Worm (Caenorhabditis elegans) whole organism, L3 larva: ENCODE data around the gene sec-16A.2.
A peak's percentile ranks its signal among the peaks of the same experiment; 100 is the strongest.

Experiments
- aly-2 ChIP-seq: fragments of 150-350 bp; optimal IDR thresholded peaks from 2 replicates; lab custom pipeline; 2014; ENCODE audit warnings: missing biosample characterization, missing genetic modification characterization
- ceh-16 ChIP-seq: sonication (generic microtip); optimal IDR thresholded peaks from 2 replicates; lab custom pipeline; 2017; ENCODE audit warnings: missing biosample characterization, missing genetic modification characterization
- ceh-28 ChIP-seq: fragments of 150-350 bp; optimal IDR thresholded peaks from 2 replicates; lab custom pipeline; 2014; ENCODE audit warnings: missing biosample characterization, missing genetic modification reagents, missing genetic modification characterization
- ceh-82 ChIP-seq: fragments of 150-350 bp; optimal IDR thresholded peaks from 2 replicates; lab custom pipeline; 2014; ENCODE audit warnings: missing biosample characterization, missing genetic modification characterization
- ceh-9 ChIP-seq: sonication (generic microtip); optimal IDR thresholded peaks from 2 replicates; lab custom pipeline; 2018; ENCODE audit warnings: missing biosample characterization, missing genetic modification characterization
- daf-12 ChIP-seq: fragments of 150-350 bp; optimal IDR thresholded peaks from 2 replicates; lab custom pipeline; 2014; ENCODE audit warnings: missing biosample characterization, missing genetic modification reagents, missing genetic modification characterization
- egl-27 ChIP-seq: sonication (generic microtip); optimal IDR thresholded peaks from 4 replicates; lab custom pipeline; 2017; ENCODE audit warnings: missing biosample characterization, missing genetic modification reagents, missing genetic modification characterization
- egl-5 ChIP-seq: fragments of 150-350 bp; optimal IDR thresholded peaks from 2 replicates; lab custom pipeline; 2017; ENCODE audit warnings: missing biosample characterization, missing genetic modification reagents, missing genetic modification characterization, inconsistent platforms
- elt-2 ChIP-seq: sonication (generic microtip); optimal IDR thresholded peaks from 2 replicates; lab custom pipeline; 2016; ENCODE audit warnings: missing genetic modification reagents, mild to moderate bottlenecking, missing genetic modification characterization, missing compliant biosample characterization
- elt-3 ChIP-seq, 3 experiments: fragments of 150-350 bp in 1 of 3; sonication (generic microtip) in 2 of 3; optimal IDR thresholded peaks; 2 replicates in 2 of 3; 4 replicates in 1 of 3; lab custom pipeline; 2014 to 2017; ENCODE audit warnings: missing biosample characterization in 3 of 3, missing genetic modification characterization in 3 of 3
- eor-1 ChIP-seq, 2 experiments: fragments of 150-350 bp; optimal IDR thresholded peaks; 2 replicates each; lab custom pipeline; 2014 to 2018; ENCODE audit warnings: missing biosample characterization in 2 of 2, missing genetic modification characterization in 2 of 2
- fos-1 ChIP-seq: fragments of 150-350 bp; optimal IDR thresholded peaks from 2 replicates; lab custom pipeline; 2014; ENCODE audit warnings: missing biosample characterization, missing genetic modification characterization
- hmg-11 ChIP-seq: sonication (generic microtip); optimal IDR thresholded peaks from 2 replicates; lab custom pipeline; 2016; ENCODE audit warnings: missing genetic modification characterization, missing compliant biosample characterization
- jun-1 ChIP-seq: fragments of 150-350 bp; optimal IDR thresholded peaks from 2 replicates; lab custom pipeline; 2014; ENCODE audit warnings: missing biosample characterization, missing genetic modification reagents, missing genetic modification characterization
- lin-15B ChIP-seq: fragments of 150-350 bp; optimal IDR thresholded peaks from 2 replicates; lab custom pipeline; 2014; ENCODE audit warnings: missing biosample characterization, missing genetic modification characterization
- lin-39 ChIP-seq: fragments of 150-350 bp; optimal IDR thresholded peaks from 2 replicates; lab custom pipeline; 2018; ENCODE audit warnings: missing biosample characterization, missing genetic modification reagents, missing genetic modification characterization
- mdl-1 ChIP-seq: fragments of 150-350 bp; optimal IDR thresholded peaks from 2 replicates; lab custom pipeline; 2014; ENCODE audit warnings: missing biosample characterization, missing genetic modification characterization
- mml-1 ChIP-seq: fragments of 150-350 bp; sonication (generic microtip); optimal IDR thresholded peaks from 3 replicates; lab custom pipeline; 2014; ENCODE audit warnings: missing biosample characterization, missing genetic modification characterization
- nfya-1 ChIP-seq: sonication (generic microtip); optimal IDR thresholded peaks from 2 replicates; lab custom pipeline; 2017; ENCODE audit warnings: missing genetic modification characterization, mild to moderate bottlenecking, missing compliant biosample characterization, antibody characterized with exemption, moderate library complexity; ENCODE audit not compliant: insufficient read depth
- nhr-11 ChIP-seq: fragments of 150-350 bp; optimal IDR thresholded peaks from 2 replicates; lab custom pipeline; 2014; ENCODE audit warnings: missing biosample characterization, missing genetic modification characterization
- nhr-237 ChIP-seq: fragments of 150-350 bp; optimal IDR thresholded peaks from 2 replicates; lab custom pipeline; 2014; ENCODE audit warnings: missing biosample characterization, missing genetic modification characterization
- nhr-28 ChIP-seq: fragments of 150-350 bp; optimal IDR thresholded peaks from 2 replicates; lab custom pipeline; 2014; ENCODE audit warnings: missing biosample characterization, missing genetic modification characterization
- nhr-67 ChIP-seq: fragments of 150-350 bp; optimal IDR thresholded peaks from 2 replicates; lab custom pipeline; 2014; ENCODE audit warnings: missing biosample characterization, missing genetic modification characterization
- pha-4 ChIP-seq: fragments of 150-350 bp; optimal IDR thresholded peaks from 2 replicates; lab custom pipeline; 2014; ENCODE audit warnings: missing biosample characterization, missing genetic modification reagents, missing genetic modification characterization
- pqm-1 ChIP-seq: fragments of 150-350 bp; optimal IDR thresholded peaks from 2 replicates; lab custom pipeline; 2017; ENCODE audit warnings: missing biosample characterization, missing genetic modification characterization, inconsistent platforms
- sea-2 ChIP-seq: fragments of 150-350 bp; sonication (generic microtip); optimal IDR thresholded peaks from 4 replicates; lab custom pipeline; 2014; ENCODE audit warnings: missing biosample characterization, missing genetic modification reagents, missing genetic modification characterization
- skn-1 ChIP-seq: fragments of 150-350 bp; optimal IDR thresholded peaks from 2 replicates; lab custom pipeline; 2014; ENCODE audit warnings: missing biosample characterization, missing genetic modification characterization
- tbx-2 ChIP-seq: sonication (generic microtip); optimal IDR thresholded peaks from 2 replicates; lab custom pipeline; 2016; ENCODE audit warnings: mild to moderate bottlenecking, missing genetic modification characterization, missing compliant biosample characterization
- unc-39 ChIP-seq: sonication (generic microtip); optimal IDR thresholded peaks from 4 replicates; lab custom pipeline; 2017; ENCODE audit warnings: missing biosample characterization, missing genetic modification characterization
- unc-62 ChIP-seq: fragments of 150-350 bp; sonication (generic microtip); optimal IDR thresholded peaks from 4 replicates; lab custom pipeline; 2014; ENCODE audit warnings: missing biosample characterization, missing genetic modification reagents, missing genetic modification characterization
- zag-1 ChIP-seq: fragments of 150-350 bp; optimal IDR thresholded peaks from 2 replicates; lab custom pipeline; 2014; ENCODE audit warnings: missing biosample characterization, missing genetic modification characterization
- ztf-11 ChIP-seq: fragments of 150-350 bp; optimal IDR thresholded peaks from 2 replicates; lab custom pipeline; 2014; ENCODE audit warnings: missing biosample characterization, missing genetic modification characterization

The sec-16A.2 gene

DNA sequence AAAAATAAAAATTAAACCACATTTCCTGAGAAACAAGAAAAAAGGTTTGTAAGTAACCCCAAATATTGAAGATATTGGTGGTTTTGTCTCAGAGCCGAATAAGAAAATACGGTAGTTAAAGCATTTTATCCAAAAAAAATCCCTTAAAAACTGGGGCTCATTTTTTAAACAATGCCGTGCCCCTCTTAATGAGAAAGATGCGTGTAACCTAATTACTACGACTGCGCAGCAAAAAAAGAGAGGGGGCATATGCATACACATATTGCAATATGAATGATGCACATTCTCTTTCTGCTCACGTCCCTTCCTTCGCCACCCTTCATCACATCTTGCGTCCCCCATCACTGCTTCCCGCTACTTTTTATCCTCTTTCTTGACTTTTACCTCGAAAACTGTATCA, 19.0 kb upstream of the sec-16A.2 start:
- TF ChIP-seq mml-1 (tag; lab: Kevin White, UChicago) (no peak), jun-1 (tag; lab: Kevin White, UChicago) (no peak), fos-1 (no peak), daf-12 (no peak), eor-1 (tag; optimal IDR thresholded peaks at IDR 0.05; lab: Kevin White, UChicago) (no peak)

DNA sequence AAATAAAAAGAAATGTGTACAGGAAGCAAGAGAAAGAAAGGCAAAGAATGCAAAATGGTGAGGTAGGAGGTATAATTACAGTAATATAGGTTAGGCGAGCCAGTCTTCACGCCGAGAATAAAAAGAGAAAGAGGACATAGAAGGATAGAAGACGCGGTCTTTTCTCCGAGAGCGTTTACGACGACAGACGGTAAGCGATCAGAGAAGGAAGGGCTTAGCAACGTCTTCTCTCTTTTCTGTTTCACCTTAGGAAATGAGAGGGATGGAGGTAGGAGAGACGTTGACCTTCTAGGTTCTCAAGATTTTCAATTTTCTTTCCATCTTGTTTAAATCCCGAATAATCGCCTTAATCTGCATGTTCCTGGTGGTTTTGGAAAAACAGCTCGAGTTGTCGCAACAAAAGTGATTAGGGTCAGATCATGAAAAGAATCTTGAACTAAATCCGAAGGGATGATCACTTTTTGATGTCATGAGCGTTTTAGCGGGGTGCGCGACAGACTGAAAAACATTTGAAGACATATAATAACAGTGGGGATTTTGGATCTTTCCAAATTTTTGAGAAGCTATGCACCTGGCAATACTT, 16.0 kb upstream of the sec-16A.2 start, which contains the start of gene cutl-29:
Gene cutl-29 (minus strand): TSS at position 51 of the 583 bp plus-strand sequence.
- TF ChIP-seq ceh-28 (tag; lab: Kevin White, UChicago) = no peak
- TF ChIP-seq unc-62 (GFP tag; lab: Kevin White, UChicago) = no peak
- no peak for TF ChIP-seq nhr-237 (tag; lab: Kevin White, UChicago)
- no peak for TF ChIP-seq hmg-11 (tag; lab: Kevin White, UChicago)

DNA sequence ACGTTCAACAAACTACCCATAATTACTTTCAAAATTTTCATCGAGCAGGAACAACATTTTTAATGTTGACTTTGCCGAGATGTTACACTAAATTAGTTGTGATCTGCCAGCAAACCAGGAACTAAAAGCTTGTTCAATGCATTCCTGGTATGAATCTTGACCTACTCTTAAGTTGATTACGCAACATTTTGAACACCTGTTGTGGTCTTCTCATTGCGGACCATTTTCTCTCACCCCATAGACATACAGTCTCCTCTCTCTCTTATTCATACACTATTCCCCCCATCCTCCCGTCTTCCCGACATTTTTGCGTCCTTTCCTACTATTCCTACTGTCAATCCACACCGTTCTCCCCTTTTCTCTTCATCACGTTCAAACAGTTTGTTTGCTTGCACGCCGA, 13.6 kb upstream of the sec-16A.2 start:
- TF ChIP-seq elt-2 (tag; lab: Kevin White, UChicago) = no peak
- TF ChIP-seq pha-4 (tag; lab: Kevin White, UChicago) = peak; percentile 35

DNA sequence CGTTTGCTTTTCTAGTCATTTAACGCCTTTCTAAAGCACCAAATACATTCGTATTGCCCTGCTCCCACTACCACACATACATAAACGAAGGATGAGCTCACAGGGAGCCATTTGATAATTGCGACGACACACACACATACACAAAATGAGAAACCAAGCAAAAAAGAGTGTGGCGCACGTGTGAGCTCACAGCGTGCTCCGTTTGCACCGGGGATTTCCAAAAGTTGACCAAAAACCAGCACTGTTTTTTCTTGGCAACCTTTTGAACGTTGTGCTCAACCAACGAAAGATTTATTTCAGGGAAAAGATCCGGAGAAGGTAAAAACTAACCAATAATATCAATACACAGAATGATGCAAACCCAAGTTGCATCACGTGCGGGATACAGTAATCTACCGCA, 12.2 kb upstream of the sec-16A.2 start, which contains the start of gene ksr-1:
Gene ksr-1 (plus strand): TSS at position 301 of the 400 bp plus-strand sequence.
- TF ChIP-seq nhr-67 = no peak
- no peak for TF ChIP-seq ceh-16
- TF ChIP-seq ztf-11 (tag; lab: Kevin White, UChicago) = no peak
- no peak for TF ChIP-seq mml-1 (tag; lab: Kevin White, UChicago)
- TF ChIP-seq pqm-1 (tag; lab: Kevin White, UChicago) = no peak
- TF ChIP-seq lin-15B = no peak
- no peak for TF ChIP-seq tbx-2
- TF ChIP-seq elt-2 (tag; lab: Kevin White, UChicago) = no peak
- TF ChIP-seq zag-1 (tag; lab: Kevin White, UChicago) = no peak
- TF ChIP-seq sea-2 = no peak
- TF ChIP-seq ceh-28 (tag; lab: Kevin White, UChicago) = no peak
- TF ChIP-seq egl-27 (tag; lab: Kevin White, UChicago) = no peak
- TF ChIP-seq daf-12 = no peak
- no peak for TF ChIP-seq unc-39 (tag; lab: Kevin White, UChicago)
- no peak for TF ChIP-seq nhr-11 (tag; lab: Kevin White, UChicago)

DNA sequence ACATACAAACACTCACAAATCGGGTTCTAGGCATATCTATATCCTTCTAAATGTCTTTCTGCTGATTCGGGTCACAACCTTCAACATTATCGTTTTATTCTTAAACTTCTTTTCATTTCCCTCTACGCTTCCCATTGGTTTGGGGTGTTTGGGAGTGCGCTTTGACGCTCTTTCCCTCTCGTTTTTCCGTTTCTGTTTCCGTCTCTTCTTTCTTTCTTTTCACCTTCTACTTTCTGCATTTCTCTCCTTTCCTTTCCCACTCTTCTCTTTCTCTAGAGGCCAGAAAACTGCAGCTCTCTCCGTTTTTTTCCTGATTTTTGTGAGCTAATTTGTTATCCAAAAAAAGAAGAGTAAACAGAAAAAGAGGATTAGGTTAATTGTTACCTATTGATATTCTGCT, 10.7 kb upstream of the sec-16A.2 start:
- no peak for TF ChIP-seq ceh-9 (tag; lab: Kevin White, UChicago)
- no peak for TF ChIP-seq skn-1 (tag; lab: Kevin White, UChicago)
- TF ChIP-seq egl-5 (tag; lab: Kevin White, UChicago) = no peak
- TF ChIP-seq nhr-28 (tag; lab: Kevin White, UChicago) = no peak
- no peak for TF ChIP-seq lin-15B
- peak; percentile 9 for TF ChIP-seq pha-4 (tag; lab: Kevin White, UChicago)
- TF ChIP-seq daf-12 = no peak
- no peak for TF ChIP-seq elt-3 (tag; optimal IDR thresholded peaks at IDR 0.05; lab: Kevin White, UChicago)
- TF ChIP-seq nfya-1 (tag; lab: Kevin White, UChicago) = peak; percentile 60
- TF ChIP-seq eor-1 (tag; optimal IDR thresholded peaks at IDR 0.05; lab: Kevin White, UChicago) = no peak
- peak; percentile 42 for TF ChIP-seq hmg-11 (tag; lab: Kevin White, UChicago)
- no peak for TF ChIP-seq unc-39 (tag; lab: Kevin White, UChicago)
- TF ChIP-seq lin-39 (tag; lab: Kevin White, UChicago) = no peak

DNA sequence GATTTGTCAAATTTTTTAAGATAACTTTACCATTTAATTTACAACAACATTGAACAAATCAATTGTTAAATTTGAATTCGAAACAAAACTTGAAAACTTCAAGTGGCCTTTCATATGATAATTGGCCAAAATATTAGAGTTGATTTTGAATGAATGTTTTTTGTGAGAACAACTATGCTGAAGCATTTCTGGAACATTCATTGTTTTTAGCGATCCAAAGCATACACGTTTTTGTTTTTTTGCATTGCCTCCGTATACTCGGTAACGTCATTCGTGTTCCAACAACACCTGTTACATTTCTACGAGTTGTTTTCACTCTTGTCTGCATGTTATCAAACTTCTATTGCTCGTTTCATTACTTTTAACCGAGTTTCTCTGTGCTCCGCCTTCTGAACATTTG, 10.1 kb upstream of the sec-16A.2 start:
- TF ChIP-seq mdl-1 (tag; lab: Kevin White, UChicago) = no peak
- TF ChIP-seq jun-1 (tag; lab: Kevin White, UChicago) = no peak
- TF ChIP-seq elt-2 (tag; lab: Kevin White, UChicago) = no peak
- TF ChIP-seq ceh-82 (tag; lab: Kevin White, UChicago) = no peak
- no peak for TF ChIP-seq pqm-1 (tag; lab: Kevin White, UChicago)
- TF ChIP-seq ztf-11 (tag; lab: Kevin White, UChicago) = no peak
- TF ChIP-seq hmg-11 (tag; lab: Kevin White, UChicago) = no peak
- no peak for TF ChIP-seq nhr-28 (tag; lab: Kevin White, UChicago)
- TF ChIP-seq unc-62 (GFP tag; lab: Kevin White, UChicago) = no peak
- TF ChIP-seq aly-2 (tag; lab: Kevin White, UChicago) = no peak
- no peak for TF ChIP-seq ceh-28 (tag; lab: Kevin White, UChicago)
- TF ChIP-seq daf-12 = no peak
